Fruit fly (Drosophila melanogaster) whole organism, embryonic: ENCODE measurements around the gene CG7810.

Experiments
- Abd-B ChIP-seq: fragments of 200-800 bp; sonication (Bioruptor generic); optimal IDR thresholded peaks from 2 replicates; lab custom pipeline; 2018; ENCODE audit warnings: missing biosample characterization, mild to moderate bottlenecking, missing genetic modification characterization, moderate library complexity
- Ada2b ChIP-seq: fragments of 200-800 bp; sonication (Bioruptor generic); IDR thresholded peaks from 2 replicates; pipeline ENCODE4 v1.3.6; 2022; ENCODE audit warnings: missing biosample characterization, missing genetic modification characterization
- Bdp1 ChIP-seq: fragments of 200-800 bp; sonication (Bioruptor generic); optimal IDR thresholded peaks from 3 replicates; lab custom pipeline; 2016; ENCODE audit warnings: missing biosample characterization, missing genetic modification characterization
- BtbVII ChIP-seq: fragments of 200-800 bp; sonication (Bioruptor generic); optimal IDR thresholded peaks from 3 replicates; lab custom pipeline; 2017; ENCODE audit warnings: missing biosample characterization, mild to moderate bottlenecking, missing genetic modification characterization
- CG11696 ChIP-seq: fragments of 200-800 bp; sonication (Bioruptor generic); IDR thresholded peaks from 2 replicates; pipeline ENCODE4 v1.3.6; 2022; ENCODE audit warnings: missing biosample characterization, missing genetic modification characterization
- CG12104 ChIP-seq: fragments of 200-800 bp; sonication (Bioruptor generic); optimal IDR thresholded peaks from 3 replicates; lab custom pipeline; 2016; ENCODE audit warnings: missing biosample characterization, missing genetic modification characterization
- CG12219 ChIP-seq: fragments of 200-800 bp; sonication (Bioruptor generic); optimal IDR thresholded peaks from 3 replicates; lab custom pipeline; 2018; ENCODE audit warnings: missing biosample characterization, mild to moderate bottlenecking, missing genetic modification characterization
- CG12744 ChIP-seq: fragments of 200-800 bp; sonication (Bioruptor generic); optimal IDR thresholded peaks from 2 replicates; lab custom pipeline; 2016; ENCODE audit warnings: missing biosample characterization, missing genetic modification characterization
- CG1603 ChIP-seq: fragments of 200-800 bp; sonication (Bioruptor generic); optimal IDR thresholded peaks from 2 replicates; lab custom pipeline; 2019; ENCODE audit warnings: missing biosample characterization, mild to moderate bottlenecking, missing genetic modification characterization, moderate library complexity
- CG17328 ChIP-seq: fragments of 200-800 bp; sonication (Bioruptor generic); IDR thresholded peaks from 2 replicates; pipeline ENCODE4 v1.3.6; 2022; ENCODE audit warnings: missing biosample characterization, missing genetic modification characterization
- CG17385 ChIP-seq: fragments of 200-800 bp; sonication (Bioruptor generic); optimal IDR thresholded peaks from 3 replicates; lab custom pipeline; 2018; ENCODE audit warnings: missing biosample characterization, mild to moderate bottlenecking, missing genetic modification characterization
- CG17829 ChIP-seq: fragments of 200-800 bp; optimal IDR thresholded peaks from 2 replicates; lab custom pipeline; 2019; ENCODE audit warnings: missing biosample characterization, mild to moderate bottlenecking, missing genetic modification characterization, moderate library complexity
- CG18476 ChIP-seq: fragments of 200-800 bp; sonication (Bioruptor generic); optimal IDR thresholded peaks from 2 replicates; lab custom pipeline; 2016; ENCODE audit warnings: missing biosample characterization, mild to moderate bottlenecking, missing genetic modification characterization
- CG18619 ChIP-seq: fragments of 200-800 bp; sonication (Bioruptor generic); optimal IDR thresholded peaks from 3 replicates; lab custom pipeline; 2017; ENCODE audit warnings: missing biosample characterization, mild to moderate bottlenecking, missing genetic modification characterization
- CG2678 ChIP-seq: fragments of 200-800 bp; sonication (Bioruptor generic); optimal IDR thresholded peaks from 3 replicates; lab custom pipeline; 2019; ENCODE audit warnings: missing biosample characterization, mild to moderate bottlenecking, missing genetic modification characterization, moderate library complexity
- CG2712 ChIP-seq: fragments of 200-800 bp; optimal IDR thresholded peaks from 3 replicates; lab custom pipeline; 2019; ENCODE audit warnings: missing biosample characterization, mild to moderate bottlenecking, missing genetic modification characterization, moderate library complexity
- CG33557 ChIP-seq: fragments of 200-800 bp; sonication (Bioruptor generic); optimal IDR thresholded peaks from 2 replicates; lab custom pipeline; 2019; ENCODE audit warnings: missing biosample characterization, mild to moderate bottlenecking, missing genetic modification characterization, moderate library complexity
- CG34376 ChIP-seq: fragments of 200-800 bp; sonication (Bioruptor generic); optimal IDR thresholded peaks from 2 replicates; lab custom pipeline; 2018; ENCODE audit warnings: missing biosample characterization, mild to moderate bottlenecking, missing genetic modification characterization
- CG4404 ChIP-seq: fragments of 200-800 bp; sonication (Bioruptor generic); IDR thresholded peaks from 2 replicates; pipeline ENCODE4 v1.3.6; 2022; ENCODE audit warnings: missing biosample characterization, missing genetic modification characterization
- CG4707 ChIP-seq: fragments of 200-800 bp; sonication (Bioruptor generic); optimal IDR thresholded peaks from 2 replicates; lab custom pipeline; 2018; ENCODE audit warnings: missing biosample characterization, mild to moderate bottlenecking, missing genetic modification characterization, moderate library complexity
- CG4854 ChIP-seq: fragments of 200-800 bp; sonication (Bioruptor generic); optimal IDR thresholded peaks from 2 replicates; lab custom pipeline; 2016; ENCODE audit warnings: missing biosample characterization, missing genetic modification characterization, inconsistent platforms
- CG7786 ChIP-seq: fragments of 200-800 bp; sonication (Bioruptor generic); optimal IDR thresholded peaks from 2 replicates; lab custom pipeline; 2016; ENCODE audit warnings: missing biosample characterization, missing genetic modification characterization
- CG8924 ChIP-seq: fragments of 200-800 bp; optimal IDR thresholded peaks from 3 replicates; lab custom pipeline; 2019; ENCODE audit warnings: missing biosample characterization, mild to moderate bottlenecking, missing genetic modification characterization, moderate library complexity
- CoRest ChIP-seq: fragments of 200-800 bp; sonication (Bioruptor generic); optimal IDR thresholded peaks from 3 replicates; lab custom pipeline; 2018; ENCODE audit warnings: missing biosample characterization, mild to moderate bottlenecking, missing genetic modification characterization, moderate library complexity
- Doc3 ChIP-seq: fragments of 200-800 bp; sonication (Bioruptor generic); IDR thresholded peaks from 3 replicates; pipeline ENCODE4 v1.3.6; 2022; ENCODE audit warnings: missing biosample characterization, missing genetic modification characterization; ENCODE audit not compliant: partially characterized antibody
- Dp ChIP-seq: fragments of 200-800 bp; sonication (Bioruptor generic); optimal IDR thresholded peaks from 2 replicates; lab custom pipeline; 2018; ENCODE audit warnings: missing biosample characterization, mild to moderate bottlenecking, missing genetic modification characterization, moderate library complexity
- Elba2 ChIP-seq: fragments of 200-800 bp; sonication (Bioruptor generic); optimal IDR thresholded peaks from 3 replicates; lab custom pipeline; 2016; ENCODE audit warnings: missing biosample characterization, missing genetic modification characterization
- GATAe ChIP-seq: fragments of 200-800 bp; sonication (Bioruptor generic); conservative IDR thresholded peaks from 2 replicates; pipeline ENCODE4 v1.3.6; 2022; ENCODE audit warnings: missing biosample characterization, missing genetic modification characterization
- HHEX ChIP-seq: fragments of 200-800 bp; sonication (Bioruptor generic); optimal IDR thresholded peaks from 3 replicates; lab custom pipeline; 2017; ENCODE audit warnings: missing biosample characterization, mild to moderate bottlenecking, missing genetic modification characterization, missing genetic modification reagents
- Hr3 ChIP-seq: fragments of 200-800 bp; sonication (Bioruptor generic); optimal IDR thresholded peaks from 3 replicates; lab custom pipeline; 2016; ENCODE audit warnings: missing biosample characterization, missing genetic modification characterization
- Sry-δ ChIP-seq: fragments of 200-800 bp; sonication (Bioruptor generic); optimal IDR thresholded peaks from 2 replicates; lab custom pipeline; 2016; ENCODE audit warnings: missing biosample characterization, missing genetic modification characterization
- btn ChIP-seq: fragments of 200-800 bp; sonication (Bioruptor generic); optimal IDR thresholded peaks from 2 replicates; lab custom pipeline; 2016; ENCODE audit warnings: missing biosample characterization, missing genetic modification characterization
- cg ChIP-seq: fragments of 200-800 bp; sonication (Bioruptor generic); optimal IDR thresholded peaks from 3 replicates; lab custom pipeline; 2019; ENCODE audit warnings: missing biosample characterization, mild to moderate bottlenecking, missing genetic modification characterization, moderate library complexity
- ci ChIP-seq: fragments of 200-800 bp; sonication (Bioruptor generic); IDR thresholded peaks from 3 replicates; pipeline ENCODE4 v1.3.6; 2022; ENCODE audit warnings: missing biosample characterization, missing genetic modification characterization
- crp ChIP-seq, 2 experiments: fragments of 200-800 bp; sonication (Bioruptor generic); optimal IDR thresholded peaks; 2 replicates in 1 of 2; 3 replicates in 1 of 2; lab custom pipeline; 2017; ENCODE audit warnings: missing biosample characterization in 2 of 2, missing genetic modification characterization in 2 of 2, mild to moderate bottlenecking in 1 of 2, moderate library complexity in 1 of 2
- dmrt99B ChIP-seq: fragments of 200-800 bp; sonication (Bioruptor generic); optimal IDR thresholded peaks from 2 replicates; lab custom pipeline; 2018; ENCODE audit warnings: missing biosample characterization, mild to moderate bottlenecking, missing genetic modification characterization, moderate library complexity
- dpn ChIP-seq, 2 experiments: fragments of 200-800 bp; sonication (Bioruptor generic); optimal IDR thresholded peaks; 3 replicates each; lab custom pipeline; 2016; ENCODE audit warnings: missing biosample characterization in 2 of 2, missing genetic modification characterization in 2 of 2
- fd96Cb ChIP-seq: fragments of 200-800 bp; sonication (Bioruptor generic); optimal IDR thresholded peaks from 2 replicates; lab custom pipeline; 2018; ENCODE audit warnings: missing biosample characterization, mild to moderate bottlenecking, missing genetic modification characterization, moderate library complexity
- gcm2 ChIP-seq: fragments of 200-800 bp; sonication (Bioruptor generic); optimal IDR thresholded peaks from 2 replicates; lab custom pipeline; 2016; ENCODE audit warnings: missing biosample characterization, missing genetic modification characterization
- hkb ChIP-seq, 2 experiments: fragments of 200-800 bp in 1 of 2; fragments of >200 bp in 1 of 2; sonication (Bioruptor generic) in 1 of 2; IDR thresholded peaks in 1 of 2; optimal IDR thresholded peaks in 1 of 2; 2 replicates each; pipeline versions ENCODE4 v1.3.6 to Lab custom; 2017 to 2022; ENCODE audit warnings: missing biosample characterization in 1 of 2, missing genetic modification characterization in 1 of 2
- hth ChIP-seq: fragments of >200 bp; optimal IDR thresholded peaks from 2 replicates; lab custom pipeline; 2017; ENCODE audit warnings: inconsistent platforms
- kay ChIP-seq: fragments of 200-800 bp; sonication (Bioruptor generic); optimal IDR thresholded peaks from 2 replicates; lab custom pipeline; 2016; ENCODE audit warnings: missing biosample characterization, missing genetic modification characterization
- luna ChIP-seq: fragments of 200-800 bp; sonication (Bioruptor generic); optimal IDR thresholded peaks from 2 replicates; lab custom pipeline; 2016; ENCODE audit warnings: missing biosample characterization, missing genetic modification characterization
- org-1 ChIP-seq: fragments of 200-800 bp; sonication (Bioruptor generic); optimal IDR thresholded peaks from 2 replicates; lab custom pipeline; 2017; ENCODE audit warnings: missing biosample characterization, missing genetic modification characterization
- pfk ChIP-seq: fragments of 200-800 bp; sonication (Bioruptor generic); optimal IDR thresholded peaks from 2 replicates; lab custom pipeline; 2018; ENCODE audit warnings: missing biosample characterization, mild to moderate bottlenecking, missing genetic modification characterization, moderate library complexity
- seq ChIP-seq: fragments of 200-800 bp; sonication (Bioruptor generic); IDR thresholded peaks from 2 replicates; pipeline ENCODE4 v1.3.6; 2022; ENCODE audit warnings: missing biosample characterization, missing genetic modification characterization
- slbo ChIP-seq: fragments of 200-800 bp; sonication (Bioruptor generic); IDR thresholded peaks from 2 replicates; pipeline ENCODE4 v1.3.6; 2022; ENCODE audit warnings: missing biosample characterization, missing genetic modification characterization
- trh ChIP-seq: fragments of 200-800 bp; sonication (Bioruptor generic); optimal IDR thresholded peaks from 2 replicates; lab custom pipeline; 2016; ENCODE audit warnings: missing biosample characterization, missing genetic modification characterization
- wor ChIP-seq: fragments of 200-800 bp; sonication (Bioruptor generic); IDR thresholded peaks from 2 replicates; pipeline ENCODE4 v1.3.6; 2022; ENCODE audit warnings: missing biosample characterization, missing genetic modification characterization
- zfh2 ChIP-seq: fragments of 200-800 bp; sonication (Bioruptor generic); optimal IDR thresholded peaks from 2 replicates; lab custom pipeline; 2016; ENCODE audit warnings: missing biosample characterization, missing genetic modification characterization

CG7810 gene

DNA sequence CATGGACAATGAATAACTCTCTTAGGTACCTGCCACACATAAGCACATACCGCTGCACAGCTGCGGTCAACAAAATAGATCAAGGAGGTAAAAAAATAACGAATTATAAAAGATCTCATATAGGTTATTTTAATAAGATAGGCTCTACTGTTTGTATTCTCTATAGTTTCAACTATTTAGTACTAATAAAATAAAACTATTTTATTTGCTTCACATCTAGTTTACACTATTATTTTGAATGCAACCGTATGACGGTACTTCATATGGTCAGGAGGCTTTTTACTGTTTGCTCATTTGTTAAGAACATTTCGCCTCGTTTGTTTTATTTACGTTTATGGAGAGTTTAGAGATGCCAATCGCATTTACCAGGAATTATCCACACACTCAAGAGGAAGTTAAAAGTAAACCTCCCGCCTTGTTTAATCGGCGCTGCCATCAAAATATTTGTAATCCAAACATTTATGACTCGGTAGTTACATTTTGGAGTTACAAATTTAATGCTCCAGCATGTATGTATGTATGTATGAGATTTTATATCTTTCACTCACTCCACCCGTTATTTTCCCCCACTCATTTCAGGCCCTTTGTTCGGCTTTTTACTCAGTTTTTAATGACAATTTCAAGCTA is 35.9 kb downstream of the CG7810 start (continued):
- TF ChIP-seq CG34376 (GFP tag; lab: Kevin White, UChicago) (no peak), btn (GFP tag; lab: Kevin White, UChicago) (no peak), CG8924 (tag; lab: Kevin White, UChicago) (peak; percentile 90), CG11696 (GFP tag; lab: Robert Waterston, UW) (peak; percentile 96), CG2678 (tag; lab: Kevin White, UChicago) (peak; percentile 75), CG18476 (GFP tag; lab: Kevin White, UChicago) (peak; percentile 31), gcm2 (GFP tag; lab: Kevin White, UChicago) (peak; percentile 29), CG12744 (GFP tag; lab: Kevin White, UChicago) (peak; percentile 38), kay (GFP tag; lab: Kevin White, UChicago) (peak; percentile 3), Doc3 (GFP tag; lab: Robert Waterston, UW) (no peak), Dp (GFP tag; lab: Kevin White, UChicago) (no peak), Bdp1 (GFP tag; lab: Kevin White, UChicago) (no peak), hkb (optimal IDR thresholded peaks at IDR 0.05; lab: Kevin White, UChicago) (no peak), hkb (GFP tag; IDR thresholded peaks at IDR 0.05; lab: Robert Waterston, UW) (peak; percentile 69), CG7786 (GFP tag; lab: Kevin White, UChicago) (no peak), CoRest (tag; lab: Kevin White, UChicago) (peak; percentile 67), Elba2 (GFP tag; lab: Kevin White, UChicago) (no peak), slbo (peak; percentile 60), Ada2b (GFP tag; lab: Robert Waterston, UW) (peak; percentile 67), dmrt99B (tag; lab: Kevin White, UChicago) (peak; percentile 79), Hr3 (GFP tag; lab: Kevin White, UChicago) (peak; percentile 44), CG18619 (GFP tag; lab: Kevin White, UChicago) (peak; percentile 40), CG12219 (GFP tag; lab: Kevin White, UChicago) (peak; percentile 61), CG4707 (peak; percentile 12), CG33557 (peak; percentile 64), zfh2 (GFP tag; lab: Kevin White, UChicago) (no peak), CG4404 (GFP tag; lab: Robert Waterston, UW) (peak; percentile 68), CG1603 (tag; lab: Kevin White, UChicago) (no peak), CG17829 (tag; lab: Kevin White, UChicago) (peak; percentile 86), pfk (GFP tag; lab: Kevin White, UChicago) (no peak), Sry-δ (no peak), seq (GFP tag; lab: Robert Waterston, UW) (peak; percentile 72), luna (GFP tag; lab: Kevin White, UChicago) (no peak), HHEX (GFP tag; lab: Kevin White, UChicago) (peak; percentile 34), cg (no peak), ci (peak; percentile 85), BtbVII (peak; percentile 22), GATAe (GFP tag; lab: Robert Waterston, UW) (no peak), CG12104 (GFP tag; lab: Kevin White, UChicago) (peak; percentile 25), CG17385 (peak; percentile 63), CG17328 (GFP tag; lab: Robert Waterston, UW) (peak; percentile 71), dpn (GFP tag; optimal IDR thresholded peaks at IDR 0.05; lab: Kevin White, UChicago) (peak in 1 of 2 experiments; percentile 47), CG4854 (GFP tag; lab: Kevin White, UChicago) (no peak), crp (GFP tag; optimal IDR thresholded peaks at IDR 0.05; lab: Kevin White, UChicago) (no peak), hth (no peak), CG2712 (tag; lab: Kevin White, UChicago) (peak; percentile 89), trh (GFP tag; lab: Kevin White, UChicago) (no peak), wor (GFP tag; lab: Robert Waterston, UW) (no peak), fd96Cb (tag; lab: Kevin White, UChicago) (peak; percentile 63), Abd-B (peak; percentile 23), org-1 (GFP tag; lab: Kevin White, UChicago) (peak; percentile 59)
